Worm (Caenorhabditis elegans): Measurements from ENCODE around the gene F13H10.1.

ce11 chrIV:10970767-10971166, 33.6 kb upstream of the F13H10.1 start:
- TF ChIP-seq unc-62 (GFP tag; optimal IDR thresholded peaks at IDR 0.05) = no peak
- TF ChIP-seq nhr-47 (tag; optimal IDR thresholded peaks at IDR 0.05) = no peak
- no peak for TF ChIP-seq lin-15B (tag; optimal IDR thresholded peaks at IDR 0.05)
- TF ChIP-seq blmp-1 (tag; optimal IDR thresholded peaks at IDR 0.05) = no peak
- TF ChIP-seq dpl-1 (GFP tag; optimal IDR thresholded peaks at IDR 0.05) = no peak
- TF ChIP-seq zag-1 (tag; optimal IDR thresholded peaks at IDR 0.05) = no peak
- TF ChIP-seq lin-39 (tag; optimal IDR thresholded peaks at IDR 0.05) = no peak
- no peak for TF ChIP-seq nhr-77 (tag; optimal IDR thresholded peaks at IDR 0.05)
- no peak for TF ChIP-seq nhr-12 (tag; optimal IDR thresholded peaks at IDR 0.05)
